Fruit fly (Drosophila melanogaster): ENCODE results near the gene CG13408.

dm6 chr3R:22047412-22047811, 32.8 kb upstream of the CG13408 start:
- TF ChIP-seq CG14655 (GFP tag; optimal IDR thresholded peaks at IDR 0.05) (no peak), Snoo (tag; optimal IDR thresholded peaks at IDR 0.05) (no peak), gl (tag; optimal IDR thresholded peaks at IDR 0.05) (no peak), CG15710 (tag; optimal IDR thresholded peaks at IDR 0.05) (no peak), fd96Ca (GFP tag; IDR thresholded peaks at IDR 0.05) (no peak), CG8301 (tag; optimal IDR thresholded peaks at IDR 0.05) (no peak), Pif1A (GFP tag; optimal IDR thresholded peaks at IDR 0.05) (no peak)

Measured in whole organism, pupa.